Fruit fly (Drosophila melanogaster) whole organism, larva: ENCODE data around the gene CG43348.

Source experiments
- noc ChIP-seq: fragments of 200-800 bp; sonication (Bioruptor generic); optimal IDR thresholded peaks from 3 replicates; lab custom pipeline; 2019; ENCODE audit warnings: missing biosample characterization, mild to moderate bottlenecking, missing genetic modification characterization, moderate library complexity

The CG43348 gene

DNA sequence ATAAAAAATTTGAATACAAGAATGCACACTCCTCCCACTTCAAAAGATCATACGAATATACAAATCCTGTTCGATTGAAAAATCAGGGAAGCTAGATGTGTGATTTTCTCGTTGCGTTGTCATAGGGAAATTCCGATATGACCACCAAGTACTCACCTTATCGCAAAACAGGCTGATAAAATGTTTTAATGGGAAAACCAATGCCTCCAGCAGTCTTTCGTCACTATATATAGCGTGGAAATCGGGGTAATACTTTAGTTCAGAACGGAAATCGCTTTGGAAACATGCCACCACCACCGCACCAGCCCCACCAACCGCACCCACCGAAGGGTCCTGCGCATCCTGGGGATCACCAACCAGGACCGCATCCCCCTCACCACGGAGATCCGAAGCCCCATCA is at the start of gene CG43348, which contains the start of gene CG5139:
TSS of gene CG43348 (plus strand) at position 247 of the 400 bp plus-strand sequence.
TSS of gene CG5139 (minus strand) at position 101 of the 400 bp plus-strand sequence.
- TF ChIP-seq noc (tag; lab: Kevin White, UChicago), result no peak

DNA sequence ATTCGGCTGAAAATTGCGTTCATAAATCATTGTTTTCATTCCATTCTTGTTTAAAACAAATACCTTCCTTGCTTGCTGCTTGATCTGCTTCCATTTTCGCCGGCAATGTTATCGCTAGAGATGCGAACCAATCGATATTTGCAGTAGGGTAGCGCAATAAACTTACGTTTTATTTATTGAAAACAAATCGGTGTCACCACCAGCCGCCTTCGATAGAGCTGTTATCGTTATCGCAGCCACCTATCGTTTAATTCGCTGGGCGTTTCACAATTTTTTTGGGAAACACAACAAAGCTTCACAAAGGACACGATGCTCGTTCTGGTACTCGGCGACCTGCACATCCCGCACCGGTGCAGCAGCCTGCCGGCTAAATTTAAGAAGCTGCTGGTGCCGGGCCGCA is 48.7 kb upstream of the CG43348 start, which contains the start of the genes Tfb4 and Vps29:
TSS of gene Tfb4 (minus strand) at position 124 of the 400 bp plus-strand sequence.
TSS of gene Vps29 (plus strand) at position 213 of the 400 bp plus-strand sequence.
- peak; percentile 14 for TF ChIP-seq noc (tag; lab: Kevin White, UChicago)

DNA sequence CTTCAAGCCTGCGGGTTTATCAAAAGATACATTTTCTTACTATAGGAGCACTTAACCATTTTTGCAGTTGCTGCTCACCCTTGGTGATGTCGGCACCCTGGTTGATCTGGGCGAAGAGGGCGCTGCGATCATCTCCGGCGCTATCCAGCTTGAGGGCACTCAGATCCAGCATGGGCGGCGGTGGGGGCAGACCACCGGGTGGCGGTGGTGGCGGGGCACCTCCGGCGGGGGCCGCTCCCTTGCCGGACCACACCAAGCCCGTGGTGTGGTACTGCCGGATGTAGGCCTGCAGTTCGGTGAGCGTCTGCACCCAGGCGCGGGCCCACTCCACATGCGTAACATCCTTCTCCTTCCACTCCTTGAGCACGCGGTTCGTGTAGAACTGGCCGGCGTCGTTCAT is 46.5 kb upstream of the CG43348 start:
- TF ChIP-seq noc (tag; lab: Kevin White, UChicago), result no peak

DNA sequence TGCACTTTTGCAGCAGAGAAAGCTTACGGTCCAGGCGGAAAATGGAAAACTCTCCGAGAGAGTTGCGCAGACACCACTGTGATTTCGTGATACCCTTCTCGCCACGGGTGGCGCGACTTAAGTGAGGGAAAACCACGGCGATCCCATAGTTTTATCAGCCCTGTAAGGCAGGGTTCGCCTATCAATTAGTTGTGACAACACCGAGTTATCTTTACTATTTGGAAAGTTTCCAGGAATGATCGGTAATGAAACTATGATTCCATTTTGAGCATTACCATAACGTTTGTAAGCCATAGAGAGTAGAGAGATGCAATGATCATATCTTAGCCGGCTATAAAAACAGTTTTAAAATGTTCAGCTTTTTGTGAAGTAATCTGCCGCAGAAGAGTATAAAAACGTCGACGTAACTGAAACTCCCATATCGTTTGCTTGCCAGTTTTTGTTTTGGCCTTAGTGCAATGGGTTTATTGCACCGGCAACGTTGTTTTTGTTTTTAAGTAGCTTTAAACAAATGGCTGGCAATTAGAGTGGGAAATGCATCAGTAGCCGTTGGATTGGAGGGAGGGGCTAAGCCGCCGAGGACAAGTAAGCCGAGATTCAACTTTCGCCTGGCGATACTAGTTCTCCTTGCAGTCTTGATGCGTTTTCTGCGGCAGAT is 42.5 kb upstream of the CG43348 start:
- no peak for TF ChIP-seq noc (tag; lab: Kevin White, UChicago)

DNA sequence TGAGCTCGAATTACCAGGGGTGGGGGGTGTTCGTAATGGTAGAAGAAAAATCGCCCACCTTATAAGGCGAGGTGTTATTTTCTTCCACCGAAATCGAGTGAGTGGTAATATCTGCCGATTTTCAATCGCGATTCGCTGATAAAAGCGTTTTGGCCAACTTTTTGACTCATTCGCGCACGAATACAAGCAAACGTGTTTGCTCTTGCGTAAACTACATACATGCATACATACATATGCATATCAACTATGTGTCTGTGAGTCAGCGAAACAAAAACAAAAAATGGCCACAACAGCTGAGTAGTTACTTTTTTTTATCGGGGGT is 41.9 kb upstream of the CG43348 start:
- no peak for TF ChIP-seq noc (tag; lab: Kevin White, UChicago)

DNA sequence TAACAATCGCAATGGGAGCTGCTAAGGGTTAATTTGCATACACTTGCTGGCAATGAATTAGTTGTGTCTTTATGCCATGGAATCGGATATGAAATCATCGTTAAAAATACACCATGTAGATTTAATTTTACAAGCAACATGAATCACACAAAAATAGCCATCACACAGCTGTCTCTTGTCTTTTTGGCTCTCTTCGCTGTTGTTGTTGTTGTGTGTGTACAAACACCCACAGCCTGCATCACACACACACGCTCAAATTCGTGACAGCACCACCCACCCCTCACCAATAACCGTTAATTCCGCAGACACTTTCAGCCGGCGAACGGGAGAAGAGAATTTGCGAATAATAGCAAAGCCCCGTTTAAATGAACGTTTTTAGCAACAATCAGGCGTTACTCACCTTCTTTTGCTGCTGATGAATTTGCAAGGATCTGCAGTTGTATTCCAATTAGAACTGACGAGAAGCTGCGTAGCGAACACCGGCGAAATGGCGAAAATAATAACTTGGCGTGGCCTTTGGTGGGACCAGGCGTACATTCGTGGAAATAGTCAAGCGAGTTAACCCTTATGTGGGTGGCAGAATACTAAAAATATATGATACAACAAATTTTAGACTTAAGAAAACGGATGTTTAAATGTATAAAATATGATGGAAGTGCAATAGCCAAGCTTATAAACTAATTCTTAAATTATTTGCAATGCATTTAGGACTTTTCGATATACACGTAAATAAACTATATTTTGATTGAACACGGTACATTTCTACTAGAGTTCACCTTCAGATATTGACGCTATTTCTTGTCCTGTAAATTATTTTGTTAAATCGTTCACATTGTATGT is 41.3 kb upstream of the CG43348 start, which contains the start of gene capt:
TSS of gene capt (minus strand) at position 584 of the 840 bp plus-strand sequence.
- peak; percentile 35 for TF ChIP-seq noc (tag; lab: Kevin White, UChicago)

DNA sequence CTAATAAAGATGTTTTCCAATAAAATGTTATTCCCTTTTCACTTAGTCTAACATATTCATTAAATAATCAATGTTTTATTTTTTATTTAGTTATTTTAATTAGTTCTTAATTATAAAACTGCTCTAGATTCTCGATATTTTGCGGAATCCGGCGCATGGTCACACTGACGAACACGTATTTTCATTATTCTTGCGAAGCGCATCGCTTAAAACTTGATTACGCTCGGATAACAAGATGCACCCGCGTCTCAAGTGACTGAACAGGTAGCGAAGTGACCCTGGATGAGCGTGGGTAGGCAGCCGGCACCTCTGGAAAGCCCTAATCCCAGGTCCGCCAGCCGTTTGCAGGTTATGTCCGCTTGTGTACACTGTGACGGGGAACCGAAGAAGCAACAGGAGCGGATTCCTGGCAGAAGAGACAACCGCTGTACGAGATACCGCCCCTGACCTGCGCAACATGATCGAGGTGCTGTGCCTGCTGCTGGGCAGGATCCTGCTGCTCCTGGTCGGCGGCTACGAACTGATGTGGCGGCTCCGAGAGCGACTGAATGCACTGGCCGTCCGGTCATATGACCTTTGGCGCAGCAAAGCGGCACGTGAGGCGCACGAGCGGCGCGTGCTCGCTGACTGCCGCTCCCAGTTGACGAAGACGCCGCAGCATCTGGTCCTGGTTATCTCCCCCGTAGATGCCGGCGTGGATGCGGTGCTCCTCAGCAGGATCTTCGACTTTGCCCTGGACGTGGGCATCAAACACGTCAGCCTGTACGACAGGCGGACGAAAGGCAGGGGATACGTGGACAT is 40.5 kb upstream of the CG43348 start, which contains the start of gene Tango14:
TSS of gene Tango14 (plus strand) at position 143 of the 801 bp plus-strand sequence.
- no peak for TF ChIP-seq noc (tag; lab: Kevin White, UChicago)

DNA sequence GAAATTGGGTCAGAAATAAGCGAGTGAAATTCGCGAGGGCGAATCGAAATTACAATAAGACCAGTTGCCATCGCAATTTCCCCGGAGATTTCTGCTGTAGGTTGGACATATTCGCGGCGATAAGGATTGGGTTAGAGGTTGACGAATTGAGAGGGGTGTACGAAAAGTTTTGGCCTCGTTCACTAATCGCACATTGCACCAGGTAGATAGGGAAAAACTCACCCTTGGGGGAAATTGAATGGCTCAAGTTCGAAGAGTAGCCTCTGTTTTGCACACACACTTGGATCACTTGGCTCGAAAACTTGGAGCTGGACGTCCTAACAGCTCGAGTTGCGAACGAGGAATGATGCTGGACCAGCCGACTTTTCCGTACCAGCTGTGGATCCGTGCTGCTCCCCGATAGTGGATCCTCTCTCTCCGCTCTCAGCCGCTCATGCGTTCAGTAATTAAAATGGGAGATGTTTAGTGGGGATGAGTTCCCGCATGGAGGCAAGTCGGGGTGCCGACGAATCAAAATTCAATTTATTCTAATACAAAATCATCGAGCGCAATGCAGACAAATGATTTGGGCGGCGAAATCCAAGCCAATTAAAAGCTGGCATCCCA is 35.6 kb upstream of the CG43348 start, which contains the start of gene CG5080:
TSS of gene CG5080 (minus strand) at position 349 of the 606 bp plus-strand sequence.
- TF ChIP-seq noc (tag; lab: Kevin White, UChicago), result no peak

DNA sequence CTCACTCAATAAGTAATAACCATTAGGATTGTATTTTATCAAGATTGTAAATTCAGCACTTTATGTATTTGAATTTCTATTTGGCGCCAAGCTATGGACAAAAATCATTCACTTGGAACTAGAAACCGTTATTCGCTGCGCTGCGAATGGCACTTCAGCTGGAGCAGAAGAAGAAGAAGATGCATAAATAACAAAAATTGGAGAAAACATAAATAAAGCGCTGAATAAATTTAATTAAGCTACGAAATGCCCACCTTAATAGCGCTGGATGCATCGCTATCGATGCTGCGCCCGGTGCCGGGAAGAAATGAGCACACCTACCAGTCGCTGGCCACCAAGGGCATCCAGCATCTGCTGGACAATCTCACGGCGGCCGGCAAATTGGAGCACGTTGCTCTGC is 34.9 kb upstream of the CG43348 start, which contains the start of gene IntS14:
TSS of gene IntS14 (plus strand) at position 150 of the 400 bp plus-strand sequence.
- no peak for TF ChIP-seq noc (tag; lab: Kevin White, UChicago)

DNA sequence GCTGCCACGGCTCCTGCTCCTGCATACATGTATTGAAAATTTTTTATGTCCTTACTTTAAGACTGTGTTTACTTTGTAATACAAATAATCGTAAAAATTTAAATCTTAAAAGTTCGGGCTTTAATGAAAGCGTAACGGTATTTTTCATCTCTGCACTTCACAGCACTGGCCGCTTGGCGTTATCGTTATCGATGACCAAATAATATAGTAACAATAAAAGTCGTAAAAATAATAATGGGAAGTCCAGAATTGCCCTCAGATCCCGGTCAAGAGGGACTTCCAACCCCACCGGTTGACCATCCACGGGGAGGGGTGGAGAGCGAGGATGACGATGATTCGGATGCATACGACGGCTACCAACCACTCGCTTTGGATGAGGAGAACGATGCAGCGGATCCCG is 32.9 kb upstream of the CG43348 start, which contains the start of gene CG14341:
TSS of gene CG14341 (plus strand) at position 181 of the 400 bp plus-strand sequence.
- no peak for TF ChIP-seq noc (tag; lab: Kevin White, UChicago)

DNA sequence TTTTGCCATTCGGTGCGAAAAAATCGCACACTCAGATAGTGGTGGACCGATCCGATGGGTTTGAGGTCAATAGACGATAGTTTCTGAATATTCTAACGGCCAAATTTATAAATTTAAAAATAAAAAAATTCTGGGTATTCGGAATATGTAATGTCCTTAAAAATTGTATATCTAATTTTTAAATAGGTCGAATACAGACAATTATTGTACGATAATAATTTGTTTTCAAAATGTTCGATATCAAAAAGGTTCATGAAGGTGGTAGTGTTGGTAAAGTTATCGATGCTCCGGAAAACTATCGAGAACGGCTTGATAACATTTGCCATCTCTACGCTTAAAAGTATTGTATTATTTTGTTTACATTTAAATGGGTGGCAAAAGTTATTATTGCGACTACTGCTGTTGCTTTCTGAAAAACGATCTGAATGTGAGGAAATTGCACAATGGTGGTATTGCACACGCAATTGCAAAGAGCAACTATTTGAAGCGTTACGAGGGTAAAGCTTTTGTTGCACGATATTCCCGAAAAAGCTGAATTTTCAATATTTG is 29.3 kb upstream of the CG43348 start, which contains the start of the genes CG31922 and Plap:
TSS of gene CG31922 (plus strand) at position 315 of the 549 bp plus-strand sequence.
TSS of gene Plap (minus strand) at position 499 of the 549 bp plus-strand sequence.
- peak; percentile 72 for TF ChIP-seq noc (tag; lab: Kevin White, UChicago)

DNA sequence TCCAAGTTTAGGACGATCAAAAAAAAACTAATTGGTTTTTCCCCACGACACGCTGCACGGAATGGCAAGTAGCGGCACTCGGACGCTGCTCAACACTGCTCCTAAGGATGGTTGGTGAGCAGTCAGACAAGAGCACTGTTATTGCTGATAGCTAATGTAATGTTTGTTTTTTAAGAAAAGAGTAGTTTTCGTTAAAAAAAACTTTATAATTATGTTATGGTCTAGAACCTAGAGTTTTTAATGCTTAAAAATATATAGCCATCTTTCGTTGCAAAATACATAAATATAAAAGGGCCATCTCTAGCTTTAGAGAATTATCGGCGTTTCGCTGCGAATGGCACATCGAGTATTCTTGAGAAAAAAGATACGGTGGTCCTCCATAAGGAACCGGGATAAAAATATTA is 26.5 kb upstream of the CG43348 start, which contains the start of the genes Charon and CG4887:
TSS of gene Charon (minus strand) at position 102 of the 404 bp plus-strand sequence.
TSS of gene CG4887 (plus strand) at position 306 of the 404 bp plus-strand sequence.
- TF ChIP-seq noc (tag; lab: Kevin White, UChicago), result no peak

DNA sequence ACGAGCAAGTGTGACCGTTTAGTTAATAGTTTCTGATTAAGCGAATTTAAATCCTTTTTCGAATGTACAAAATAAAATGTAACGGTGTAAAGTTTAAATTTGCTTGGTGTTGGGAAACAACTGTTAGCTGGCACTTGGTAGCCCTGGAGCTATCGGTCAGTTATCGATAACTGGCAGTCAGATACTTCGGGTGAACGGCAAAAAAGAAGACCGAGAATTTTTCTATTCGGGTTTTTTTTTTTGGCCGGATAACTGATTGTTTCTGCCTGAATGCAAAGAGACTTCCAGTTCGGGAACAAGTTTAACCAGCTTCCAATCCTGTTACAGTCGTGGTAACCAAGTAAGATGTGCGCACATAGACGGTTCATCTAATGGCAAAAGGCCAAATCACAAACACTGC is 21.7 kb upstream of the CG43348 start, which contains the start of gene CG4896:
TSS of gene CG4896 (plus strand) at position 169 of the 400 bp plus-strand sequence.
- TF ChIP-seq noc (tag; lab: Kevin White, UChicago), result no peak

DNA sequence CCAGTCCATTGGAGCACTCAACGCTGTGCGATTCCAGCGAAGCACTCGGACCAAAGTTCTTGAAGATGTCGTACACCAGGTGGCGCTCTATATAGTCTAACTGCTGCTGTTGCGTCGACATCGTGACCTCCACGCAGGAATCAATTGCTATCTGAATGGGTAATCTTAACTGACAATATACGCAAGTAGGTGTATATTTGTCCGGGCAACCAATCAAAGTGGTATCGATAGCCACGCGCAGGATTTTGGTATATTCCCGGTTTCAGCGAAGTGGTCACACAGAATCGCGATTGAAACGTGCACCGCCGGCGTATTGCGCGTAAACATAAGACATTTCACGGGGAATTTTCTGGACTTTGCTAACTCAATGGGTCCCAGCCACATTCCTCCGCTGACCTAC is 15.4 kb upstream of the CG43348 start, which contains the start of the genes CG5126 and Tgt:
TSS of gene CG5126 (minus strand) at position 222 of the 400 bp plus-strand sequence.
TSS of gene Tgt (plus strand) at position 267 of the 400 bp plus-strand sequence.
- no peak for TF ChIP-seq noc (tag; lab: Kevin White, UChicago)
